Fruit fly (Drosophila melanogaster) whole organism, wandering third instar larva: ENCODE data around the gene unc-4.

Experiments
- Abd-B ChIP-seq: fragments of >200 bp; optimal IDR thresholded peaks from 2 replicates; lab custom pipeline; 2017; ENCODE audit warnings: missing biosample characterization, missing genetic modification characterization
- CG9705 ChIP-seq: fragments of 200-800 bp; sonication (Bioruptor generic); optimal IDR thresholded peaks from 2 replicates; lab custom pipeline; 2018; ENCODE audit warnings: missing biosample characterization, mild to moderate bottlenecking, missing genetic modification characterization
- CrebA ChIP-seq: fragments of 200-800 bp; sonication (Bioruptor generic); optimal IDR thresholded peaks from 2 replicates; lab custom pipeline; 2016; ENCODE audit warnings: missing biosample characterization, mild to moderate bottlenecking, missing genetic modification characterization, borderline replicate concordance
- Dif ChIP-seq: fragments of 200-275, 200-300 bp; sonication (Bioruptor generic); optimal IDR thresholded peaks from 2 replicates; lab custom pipeline; 2018; ENCODE audit warnings: missing biosample characterization, missing genetic modification characterization; ENCODE audit not compliant: partially characterized antibody
- GATAd ChIP-seq: sonication (Bioruptor generic); optimal IDR thresholded peaks from 2 replicates; lab custom pipeline; 2016; ENCODE audit warnings: missing biosample characterization, missing genetic modification characterization
- HLH106 ChIP-seq: fragments of 200-800 bp; optimal IDR thresholded peaks from 3 replicates; lab custom pipeline; 2019; ENCODE audit warnings: missing biosample characterization, mild to moderate bottlenecking, missing genetic modification characterization, moderate library complexity
- Hnf4 ChIP-seq: fragments of 200-800 bp; sonication (Bioruptor generic); optimal IDR thresholded peaks from 2 replicates; lab custom pipeline; 2016; ENCODE audit warnings: missing biosample characterization, mild to moderate bottlenecking, missing genetic modification characterization
- Hr78 ChIP-seq: fragments of >200 bp; optimal IDR thresholded peaks from 2 replicates; lab custom pipeline; 2017; ENCODE audit warnings: missing biosample characterization, missing genetic modification characterization
- Hr83 ChIP-seq: fragments of 200-300 bp; sonication (Bioruptor generic); optimal IDR thresholded peaks from 2 replicates; lab custom pipeline; 2016; ENCODE audit warnings: missing biosample characterization, mild to moderate bottlenecking, missing genetic modification characterization, moderate library complexity; ENCODE audit not compliant: poor library complexity, severe bottlenecking
- Myc ChIP-seq: fragments of >200 bp; optimal IDR thresholded peaks from 2 replicates; lab custom pipeline; 2017
- N ChIP-seq: fragments of >200 bp; optimal IDR thresholded peaks from 2 replicates; lab custom pipeline; 2018; ENCODE audit warnings: missing biosample characterization, missing external identifiers, missing genetic modification characterization
- Rel ChIP-seq, 2 experiments: fragments of 200-800 bp; sonication (Bioruptor generic) in 1 of 2; optimal IDR thresholded peaks; 2 replicates in 1 of 2; 3 replicates in 1 of 2; lab custom pipeline; 2016 to 2019; ENCODE audit warnings: mild to moderate bottlenecking in 2 of 2, missing biosample characterization in 2 of 2, missing genetic modification characterization in 2 of 2, moderate library complexity in 1 of 2
- br ChIP-seq: fragments of 200-800 bp; sonication (Bioruptor generic); optimal IDR thresholded peaks from 2 replicates; lab custom pipeline; 2016; ENCODE audit warnings: missing biosample characterization, missing genetic modification characterization
- brk ChIP-seq: fragments of 200-800 bp; sonication (Bioruptor generic); optimal IDR thresholded peaks from 2 replicates; lab custom pipeline; 2016; ENCODE audit warnings: missing biosample characterization, mild to moderate bottlenecking, missing genetic modification characterization
- dl ChIP-seq, 2 experiments: fragments of 175-275, 200-275 bp in 1 of 2; fragments of 200-275 bp in 1 of 2; sonication (Bioruptor generic); optimal IDR thresholded peaks; lab custom pipeline; 2018; ENCODE audit warnings: mild to moderate bottlenecking in 2 of 2, missing biosample characterization in 2 of 2, missing genetic modification characterization in 2 of 2, moderate library complexity in 2 of 2; ENCODE audit not compliant: partially characterized antibody in 2 of 2, insufficient read depth in 1 of 2
- dmrt93B ChIP-seq: fragments of 200-800 bp; sonication (Bioruptor generic); optimal IDR thresholded peaks from 2 replicates; lab custom pipeline; 2018; ENCODE audit warnings: missing biosample characterization, mild to moderate bottlenecking, missing genetic modification characterization
- dsf ChIP-seq: sonication (Bioruptor generic); optimal IDR thresholded peaks from 2 replicates; lab custom pipeline; 2016; ENCODE audit warnings: missing biosample characterization, missing genetic modification characterization, borderline replicate concordance
- foxo ChIP-seq, 2 experiments: fragments of 200-800 bp; sonication (Bioruptor generic); optimal IDR thresholded peaks; 2 replicates in 1 of 2; 3 replicates in 1 of 2; lab custom pipeline; 2016 to 2017; ENCODE audit warnings: missing biosample characterization in 2 of 2, missing genetic modification characterization in 2 of 2
- fru ChIP-seq: fragments of 200-800 bp; sonication (Bioruptor generic); optimal IDR thresholded peaks from 3 replicates; lab custom pipeline; 2016; ENCODE audit warnings: missing biosample characterization, mild to moderate bottlenecking, missing genetic modification characterization
- h ChIP-seq: fragments of 200-800 bp; sonication (Bioruptor generic); optimal IDR thresholded peaks from 3 replicates; lab custom pipeline; 2016; ENCODE audit warnings: missing biosample characterization, mild to moderate bottlenecking, missing genetic modification characterization
- jim ChIP-seq: fragments of 175-275, 200-325 bp; sonication (Bioruptor generic); optimal IDR thresholded peaks from 2 replicates; lab custom pipeline; 2016; ENCODE audit warnings: missing biosample characterization, mild to moderate bottlenecking, missing genetic modification characterization
- lola ChIP-seq: fragments of >200 bp; optimal IDR thresholded peaks from 2 replicates; lab custom pipeline; 2017; ENCODE audit warnings: missing biosample characterization, missing genetic modification characterization
- pan ChIP-seq: fragments of >200 bp; optimal IDR thresholded peaks from 2 replicates; lab custom pipeline; 2017
- psq ChIP-seq: fragments of 200-800 bp; sonication (Bioruptor generic); optimal IDR thresholded peaks from 3 replicates; lab custom pipeline; 2017; ENCODE audit warnings: missing biosample characterization, mild to moderate bottlenecking, missing genetic modification characterization, moderate library complexity
- rgr ChIP-seq: fragments of 200-800 bp; sonication (Bioruptor generic); optimal IDR thresholded peaks from 3 replicates; lab custom pipeline; 2016; ENCODE audit warnings: missing biosample characterization, mild to moderate bottlenecking, missing genetic modification characterization
- sv ChIP-seq: fragments of 200-800 bp; sonication (Bioruptor generic); optimal IDR thresholded peaks from 3 replicates; lab custom pipeline; 2016; ENCODE audit warnings: missing biosample characterization, missing genetic modification characterization
- tai ChIP-seq: sonication (Bioruptor generic); optimal IDR thresholded peaks from 2 replicates; lab custom pipeline; 2016; ENCODE audit warnings: missing biosample characterization, missing genetic modification characterization
- woc ChIP-seq: sonication (Bioruptor generic); optimal IDR thresholded peaks from 2 replicates; lab custom pipeline; 2016; ENCODE audit warnings: missing biosample characterization, mild to moderate bottlenecking, missing genetic modification characterization

The unc-4 gene

DNA sequence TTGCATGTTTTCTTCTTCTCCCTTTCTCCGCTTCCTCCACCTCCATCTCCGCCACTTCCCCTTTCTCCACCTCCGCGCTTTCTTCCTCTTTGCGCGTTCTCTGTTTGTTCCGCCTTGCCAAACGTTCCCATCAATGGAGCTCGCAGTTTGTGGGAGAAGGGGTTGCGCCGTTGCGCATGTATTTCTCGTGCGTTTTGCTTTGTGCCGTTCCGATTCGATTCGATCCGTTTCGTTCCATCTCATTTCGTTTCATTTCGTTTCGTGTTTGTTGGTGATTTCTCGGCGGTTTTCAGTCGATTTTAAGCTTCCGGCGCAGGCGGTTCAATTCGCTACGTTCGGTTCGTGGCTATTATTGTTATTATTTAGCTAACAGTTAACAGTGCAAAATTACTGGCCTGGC is 45.5 kb upstream of the unc-4 start (continued):
- TF ChIP-seq sv (no peak), N (no peak), rgr (GFP tag; lab: Kevin White, UChicago) (no peak), Abd-B (no peak), dl (GFP tag; optimal IDR thresholded peaks at IDR 0.05; lab: Kevin White, UChicago; ENCODE audit: insufficient read depth in 1 of 2, partially characterized antibody in 2 of 2) (peak in 1 of 2 experiments; percentile 37), CrebA (no peak)
- TF ChIP-seq, all 38 proteins: peak for 8

DNA sequence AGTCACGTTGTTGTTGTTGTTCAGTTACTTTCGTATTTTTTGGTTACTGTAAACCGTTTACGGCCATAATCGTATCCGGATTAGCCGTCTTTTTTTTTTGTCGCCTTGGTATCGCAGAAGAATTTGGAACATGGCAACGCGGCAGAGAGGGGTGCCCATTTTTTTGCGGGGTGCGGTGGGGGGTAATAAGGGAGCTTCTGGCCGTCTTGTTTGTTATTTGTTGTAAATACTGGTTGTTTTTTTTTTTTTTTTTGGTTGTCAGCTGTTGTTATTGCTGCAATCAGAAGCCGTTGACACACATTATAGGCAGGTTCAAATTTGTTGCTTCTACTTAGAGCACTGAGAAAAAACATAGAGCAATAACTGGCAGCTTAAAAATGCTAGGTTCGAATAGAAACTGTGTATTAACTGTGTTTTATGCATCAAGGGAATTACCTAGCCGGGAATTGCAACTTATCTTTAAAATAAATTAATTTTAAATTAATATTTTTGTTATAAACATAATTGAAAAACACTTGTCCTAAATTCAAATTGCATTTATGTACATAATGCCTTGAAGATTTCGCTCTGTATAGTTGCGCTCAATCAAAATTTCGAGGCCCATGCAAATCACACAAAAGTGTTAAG is 44.0 kb upstream of the unc-4 start:
- TF ChIP-seq Hr83 (GFP tag; lab: Kevin White, UChicago) (no peak), lola (GFP tag; lab: Kevin White, UChicago) (no peak), woc (no peak), tai (GFP tag; lab: Kevin White, UChicago) (no peak), GATAd (GFP tag; lab: Kevin White, UChicago) (no peak), N (no peak), dmrt93B (GFP tag; lab: Kevin White, UChicago) (no peak), Dif (GFP tag; lab: Kevin White, UChicago) (no peak), CG9705 (GFP tag; lab: Kevin White, UChicago) (no peak), Rel (GFP tag; optimal IDR thresholded peaks at IDR 0.05; lab: Kevin White, UChicago) (no peak), Rel (tag; optimal IDR thresholded peaks at IDR 0.05; lab: Kevin White, UChicago) (no peak), jim (GFP tag; lab: Kevin White, UChicago) (no peak), Abd-B (no peak), h (GFP tag; lab: Kevin White, UChicago) (no peak)

DNA sequence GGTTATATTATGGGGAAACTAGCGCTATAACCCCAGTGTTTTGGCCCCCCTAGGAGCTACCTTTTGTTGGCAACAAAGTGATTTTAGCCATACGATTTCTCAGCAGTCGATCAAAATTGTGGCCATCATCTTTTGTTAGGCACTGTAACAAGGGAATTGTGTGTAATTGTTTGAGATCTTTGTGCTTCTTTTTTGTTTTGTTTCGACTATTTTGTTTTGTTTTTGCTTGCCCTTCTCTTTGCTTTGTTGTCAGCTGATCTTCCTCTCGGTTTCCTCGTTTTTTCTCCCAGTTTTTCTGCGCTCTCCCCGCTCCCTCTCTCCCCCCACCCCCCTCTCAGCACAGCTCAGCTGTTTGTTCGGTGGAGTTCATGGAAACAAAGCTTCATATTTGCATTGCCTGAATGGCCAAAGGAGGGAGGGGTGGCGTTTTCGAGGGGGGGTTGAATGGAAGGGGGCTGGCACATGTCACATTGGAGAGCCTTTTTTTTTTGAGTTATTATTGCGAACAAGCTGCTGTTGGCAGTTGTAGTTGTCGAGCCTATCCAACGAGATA is 42.4 kb upstream of the unc-4 start:
- TF ChIP-seq Hr83 (GFP tag; lab: Kevin White, UChicago) (peak; percentile 47), psq (peak; percentile 36), Hr78 (GFP tag; lab: Kevin White, UChicago) (no peak)

DNA sequence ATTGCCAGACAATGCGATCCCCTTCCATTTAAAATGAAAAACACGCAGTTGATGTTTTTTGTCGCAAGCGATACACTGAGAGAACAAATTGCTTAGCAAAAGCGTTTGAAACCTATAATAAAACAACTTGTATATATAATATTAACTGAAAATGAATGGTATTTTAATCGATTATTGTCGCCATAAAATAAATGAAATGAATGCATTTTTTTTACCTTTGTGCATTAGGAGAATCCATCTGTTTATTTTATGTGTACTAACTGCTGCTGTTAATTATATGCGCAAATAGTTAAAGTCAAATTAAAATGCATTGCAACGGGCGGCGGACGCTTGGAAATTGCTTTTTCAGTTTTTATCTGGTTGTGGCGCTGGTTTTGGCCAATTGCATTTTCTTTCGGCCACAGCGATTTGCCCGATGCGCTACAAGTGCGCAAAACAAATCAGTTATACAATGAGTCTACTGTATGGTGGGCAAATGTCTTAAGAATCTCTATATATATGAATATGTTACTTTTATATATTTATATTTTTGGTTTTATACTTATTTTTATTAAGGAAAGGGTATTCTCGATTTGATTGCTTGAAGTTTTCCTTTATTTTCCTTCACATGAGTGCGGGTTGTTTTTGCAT is 41.7 kb upstream of the unc-4 start:
- TF ChIP-seq brk (GFP tag; lab: Kevin White, UChicago): no peak
- no peak for TF ChIP-seq rgr (GFP tag; lab: Kevin White, UChicago)
- peak; percentile 23 for TF ChIP-seq dmrt93B (GFP tag; lab: Kevin White, UChicago)
- peak in 1 of 2 experiments; percentile 35 for TF ChIP-seq foxo (GFP tag; optimal IDR thresholded peaks at IDR 0.05; lab: Kevin White, UChicago)
- peak; percentile 32 for TF ChIP-seq h (GFP tag; lab: Kevin White, UChicago)
- peak; percentile 33 for TF ChIP-seq fru (GFP tag; lab: Kevin White, UChicago)
- peak; percentile 42 for TF ChIP-seq HLH106 (tag; lab: Kevin White, UChicago)

DNA sequence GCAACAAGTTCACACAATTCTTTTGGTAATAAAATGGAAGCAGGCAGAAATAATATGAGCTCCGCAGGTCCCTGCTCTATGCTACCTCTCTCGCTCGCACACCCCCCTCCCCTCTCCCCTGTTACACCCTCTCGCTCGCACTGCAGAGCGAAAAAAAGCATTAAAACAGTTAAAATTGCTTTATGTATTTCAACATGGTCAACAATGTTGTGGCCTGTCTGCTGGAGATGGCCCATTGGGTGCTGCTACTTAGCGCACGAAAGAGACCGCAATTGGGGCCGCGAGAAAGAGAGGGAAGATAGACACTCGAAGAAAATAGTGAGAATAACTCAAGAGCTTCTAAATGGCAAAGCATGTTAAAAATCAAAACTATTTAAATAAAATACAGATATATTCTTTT is 40.0 kb upstream of the unc-4 start:
- no peak for TF ChIP-seq lola (GFP tag; lab: Kevin White, UChicago)
- TF ChIP-seq pan (lab: Kevin White, UChicago): no peak
- TF ChIP-seq fru (GFP tag; lab: Kevin White, UChicago): no peak
- no peak for TF ChIP-seq dsf (GFP tag; lab: Kevin White, UChicago)
- no peak for TF ChIP-seq psq
- no peak for TF ChIP-seq br
- TF ChIP-seq Myc (lab: Kevin White, UChicago): no peak
- no peak for TF ChIP-seq brk (GFP tag; lab: Kevin White, UChicago)
- TF ChIP-seq sv: no peak
- no peak for TF ChIP-seq h (GFP tag; lab: Kevin White, UChicago)
- no peak for TF ChIP-seq foxo (GFP tag; optimal IDR thresholded peaks at IDR 0.05; lab: Kevin White, UChicago)
- no peak for TF ChIP-seq Hnf4
- TF ChIP-seq Abd-B: no peak
- TF ChIP-seq GATAd (GFP tag; lab: Kevin White, UChicago): no peak
